Worm (Caenorhabditis elegans): ENCODE data around the gene sym-2.

DNA sequence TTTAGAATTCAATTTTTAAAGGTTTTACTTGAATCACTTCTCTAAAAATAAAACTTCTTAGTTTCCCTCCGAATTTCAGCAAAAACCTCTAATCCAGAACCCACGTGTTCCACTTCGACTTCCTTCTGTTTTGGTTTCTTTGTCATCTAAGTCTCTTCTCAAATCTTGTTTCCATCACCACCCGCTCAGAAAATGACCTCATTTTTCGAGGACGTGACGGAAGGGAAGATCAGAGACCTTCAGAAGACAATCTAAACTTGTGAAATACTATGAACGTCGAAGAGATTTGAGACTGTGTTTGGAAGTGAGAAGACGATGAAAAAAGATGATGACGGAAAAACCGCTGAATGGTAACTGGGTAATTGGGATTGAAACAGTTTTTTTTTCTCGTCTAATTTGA is 1.4 kb upstream of the sym-2 start:
- TF ChIP-seq egrh-3 (GFP tag; IDR thresholded peaks at IDR 0.05) (no peak), unc-130 (GFP tag; optimal IDR thresholded peaks at IDR 0.05) (no peak), snpc-4 (GFP tag; optimal IDR thresholded peaks at IDR 0.05) (no peak), snpc-4 (tag; optimal IDR thresholded peaks at IDR 0.05) (no peak), ceh-79 (tag; optimal IDR thresholded peaks at IDR 0.05) (no peak), nhr-120 (GFP tag; IDR thresholded peaks at IDR 0.05) (no peak), sea-2 (GFP tag; IDR thresholded peaks at IDR 0.05) (no peak)
